Fruit fly (Drosophila melanogaster): ENCODE results near the gene CG33703.

dm6 chr3L:9503552-9504317 is 8.7 kb downstream of the CG33703 start:
- TF ChIP-seq CG8478 (optimal IDR thresholded peaks at IDR 0.05) (no peak), CTCF (optimal IDR thresholded peaks at IDR 0.05) (no peak)

Data from S2 (cell line).